Fruit fly (Drosophila melanogaster) S2 (cell line): Measurements from ENCODE around the gene CG2256.

Source experiments
- CG8478 ChIP-seq: fragments of >200 bp; optimal IDR thresholded peaks from 2 replicates; lab custom pipeline; 2018
- CTCF ChIP-seq, 2 experiments: fragments of >200 bp; optimal IDR thresholded peaks; 2 replicates each; lab custom pipeline; 2018

Gene CG2256

DNA sequence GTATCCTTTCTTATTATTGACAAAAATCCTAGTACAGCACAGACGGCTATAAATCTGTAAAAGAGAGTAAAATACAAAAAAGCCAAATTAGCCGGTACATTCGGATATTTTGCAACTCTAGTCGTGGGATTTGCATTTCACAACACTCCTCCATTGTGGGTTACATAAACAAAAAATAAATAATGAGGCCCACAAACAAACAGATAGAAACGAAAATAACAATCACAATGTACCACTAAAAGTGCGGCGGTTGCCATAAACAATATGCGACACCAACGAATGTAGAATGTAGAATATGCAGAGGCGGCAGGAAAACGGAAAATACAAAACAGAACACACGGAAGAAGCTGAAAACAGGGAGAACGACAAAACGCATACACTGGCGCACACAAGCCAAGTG, 30.9 kb downstream of the CG2256 start:
- TF ChIP-seq CG8478, result no peak
- TF ChIP-seq CTCF (optimal IDR thresholded peaks at IDR 0.05; lab: Kevin White, UChicago), result no peak

DNA sequence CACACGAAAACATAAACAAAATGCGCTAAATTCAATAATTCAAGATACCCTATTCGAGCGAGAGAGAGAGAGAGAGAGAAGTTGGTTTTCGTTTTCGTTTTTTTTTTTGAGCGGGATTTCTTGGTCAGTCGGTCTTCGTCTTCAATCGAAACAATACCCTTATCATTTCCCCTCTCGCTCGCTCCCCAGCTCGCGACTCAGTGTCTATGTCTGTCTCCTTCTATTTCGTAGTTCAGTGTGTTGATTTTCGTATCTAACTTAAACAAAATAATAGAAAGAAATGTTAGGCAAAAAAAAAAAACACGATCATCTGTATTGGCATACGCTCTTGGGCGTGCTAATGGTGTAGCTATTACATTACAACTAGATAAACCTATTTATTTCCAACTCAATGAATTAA, 37.7 kb downstream of the CG2256 start:
- TF ChIP-seq CG8478 (no peak), CTCF (optimal IDR thresholded peaks at IDR 0.05; lab: Kevin White, UChicago) (no peak)

DNA sequence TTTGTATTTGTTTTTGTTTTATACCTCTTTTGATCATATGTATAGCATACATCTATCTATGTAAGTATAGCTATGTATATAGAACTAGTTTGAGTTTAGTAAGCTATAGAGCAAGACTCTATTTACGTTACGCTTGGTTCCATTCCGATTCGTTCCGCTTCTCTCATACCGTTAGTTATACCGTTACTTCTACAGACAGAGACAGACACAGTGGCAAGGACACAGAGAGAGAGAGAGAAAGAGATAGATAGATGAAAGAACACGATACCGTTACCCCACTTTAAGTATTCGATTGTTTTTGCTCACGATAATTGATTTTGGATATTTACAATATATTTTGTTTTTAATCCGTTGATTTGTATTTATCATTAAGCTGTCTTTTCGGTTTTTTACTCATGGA, 40.5 kb downstream of the CG2256 start:
- no peak for TF ChIP-seq CG8478
- no peak for TF ChIP-seq CTCF (optimal IDR thresholded peaks at IDR 0.05; lab: Kevin White, UChicago)

DNA sequence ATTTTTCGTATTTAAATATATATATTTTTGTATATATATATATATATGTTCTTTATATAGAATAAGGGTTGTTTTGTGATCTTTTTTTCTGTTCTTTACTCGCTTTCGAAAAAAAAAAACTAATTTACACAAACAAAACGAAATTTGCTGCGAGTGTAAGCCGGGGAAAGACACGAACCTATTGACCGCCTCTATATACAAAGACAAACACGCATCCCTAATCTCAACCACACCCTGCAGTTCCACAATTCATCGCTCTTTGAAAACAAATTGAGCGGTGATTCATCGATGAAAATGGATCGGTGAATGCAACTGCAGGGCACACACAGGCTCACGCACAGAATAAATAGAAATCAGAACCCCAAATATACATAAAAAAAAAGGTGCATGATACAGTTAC, 48.1 kb downstream of the CG2256 start:
- TF ChIP-seq CG8478 (no peak), CTCF (optimal IDR thresholded peaks at IDR 0.05; lab: Kevin White, UChicago) (no peak)

DNA sequence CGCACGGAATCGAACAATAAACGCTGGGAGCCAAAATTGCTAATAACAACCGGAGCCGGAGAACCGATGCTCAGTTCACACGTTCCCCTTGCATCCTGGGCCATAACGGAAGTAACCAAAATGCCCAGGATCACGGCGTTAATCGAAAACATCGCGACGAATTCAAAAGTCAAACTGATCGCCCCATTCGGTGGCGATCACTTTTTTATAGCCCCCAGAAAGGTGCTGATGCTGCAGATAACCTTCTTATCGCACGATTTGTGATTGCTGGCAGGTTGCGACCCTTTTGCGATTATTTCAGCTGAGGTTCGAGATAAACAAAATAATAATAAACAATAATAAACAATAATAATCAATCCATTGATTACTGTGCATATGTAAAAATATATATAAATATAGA, 49.7 kb downstream of the CG2256 start, which contains the start of gene CG2233:
Gene CG2233, minus strand, starts transcription at position 184 of the 400 bp plus-strand sequence.
- TF ChIP-seq CTCF (optimal IDR thresholded peaks at IDR 0.05; lab: Kevin White, UChicago), result no peak
- TF ChIP-seq CG8478, result no peak
